Worm (Caenorhabditis elegans) whole organism, L2 larva: ENCODE data around the gene srh-199.

Experiments
- C34F6.9 ChIP-seq: fragments of 150-350 bp; optimal IDR thresholded peaks from 2 replicates; lab custom pipeline; 2014; ENCODE audit warnings: missing biosample characterization, missing genetic modification characterization
- F13H6.1 ChIP-seq: sonication (generic microtip); optimal IDR thresholded peaks from 2 replicates; lab custom pipeline; 2016; ENCODE audit warnings: missing genetic modification characterization, missing compliant biosample characterization
- R02D3.7 ChIP-seq: fragments of 150-350 bp; optimal IDR thresholded peaks from 2 replicates; lab custom pipeline; 2014; ENCODE audit warnings: missing biosample characterization, missing genetic modification characterization
- Y55F3AM.14 ChIP-seq: fragments of 200-800 bp; sonication (Bioruptor generic); optimal IDR thresholded peaks from 2 replicates; lab custom pipeline; 2018; ENCODE audit warnings: mild to moderate bottlenecking, missing genetic modification characterization, missing compliant biosample characterization
- ZK546.5 ChIP-seq: sonication (generic microtip); optimal IDR thresholded peaks from 2 replicates; lab custom pipeline; 2017; ENCODE audit warnings: missing biosample characterization, missing genetic modification characterization
- alr-1 ChIP-seq: fragments of 150-350 bp; optimal IDR thresholded peaks from 2 replicates; lab custom pipeline; 2014; ENCODE audit warnings: missing biosample characterization, missing genetic modification characterization
- aly-2 ChIP-seq: fragments of 150-350 bp; optimal IDR thresholded peaks from 2 replicates; lab custom pipeline; 2014; ENCODE audit warnings: missing biosample characterization, missing genetic modification characterization
- ama-1 ChIP-seq: fragments of 150-350 bp; optimal IDR thresholded peaks from 2 replicates; lab custom pipeline; 2018; ENCODE audit warnings: inconsistent platforms
- blmp-1 ChIP-seq: sonication (generic microtip); optimal IDR thresholded peaks from 2 replicates; lab custom pipeline; 2017; ENCODE audit warnings: missing genetic modification characterization, mild to moderate bottlenecking, missing compliant biosample characterization, antibody characterized with exemption, moderate library complexity; ENCODE audit not compliant: insufficient read depth
- ceh-16 ChIP-seq: fragments of 150-350 bp; optimal IDR thresholded peaks from 2 replicates; lab custom pipeline; 2014; ENCODE audit warnings: missing biosample characterization, missing genetic modification characterization
- ceh-82 ChIP-seq: fragments of 150-350 bp; optimal IDR thresholded peaks from 2 replicates; lab custom pipeline; 2014; ENCODE audit warnings: missing biosample characterization, missing genetic modification characterization
- crh-2 ChIP-seq: sonication (generic microtip); optimal IDR thresholded peaks from 2 replicates; lab custom pipeline; 2017; ENCODE audit warnings: missing biosample characterization, missing genetic modification characterization
- dmd-4 ChIP-seq: sonication (generic microtip); optimal IDR thresholded peaks from 2 replicates; lab custom pipeline; 2017; ENCODE audit warnings: missing biosample characterization, missing genetic modification characterization
- egl-27 ChIP-seq: sonication (generic microtip); optimal IDR thresholded peaks from 3 replicates; lab custom pipeline; 2017; ENCODE audit warnings: missing biosample characterization, missing genetic modification reagents, missing genetic modification characterization
- elt-1 ChIP-seq: fragments of 150-350 bp; optimal IDR thresholded peaks from 2 replicates; lab custom pipeline; 2014; ENCODE audit warnings: missing biosample characterization, missing genetic modification characterization
- elt-3 ChIP-seq: sonication (generic microtip); optimal IDR thresholded peaks from 2 replicates; lab custom pipeline; 2017; ENCODE audit warnings: missing biosample characterization, missing genetic modification characterization
- fos-1 ChIP-seq: fragments of 150-350 bp; optimal IDR thresholded peaks from 2 replicates; lab custom pipeline; 2014; ENCODE audit warnings: missing biosample characterization, missing genetic modification characterization
- gmeb-1 ChIP-seq: fragments of 150-350 bp; optimal IDR thresholded peaks from 2 replicates; lab custom pipeline; 2014; ENCODE audit warnings: missing biosample characterization, missing genetic modification characterization
- lin-11 ChIP-seq: fragments of 150-350 bp; sonication (generic microtip); optimal IDR thresholded peaks from 2 replicates; lab custom pipeline; 2014; ENCODE audit warnings: missing biosample characterization, missing genetic modification characterization, inconsistent platforms, mixed read lengths
- lin-13 ChIP-seq: fragments of 150-350 bp; optimal IDR thresholded peaks from 2 replicates; lab custom pipeline; 2014; ENCODE audit warnings: missing biosample characterization, missing genetic modification reagents, missing genetic modification characterization
- lin-39 ChIP-seq: fragments of 150-350 bp; optimal IDR thresholded peaks from 2 replicates; lab custom pipeline; 2014; ENCODE audit warnings: missing biosample characterization, missing genetic modification reagents, missing genetic modification characterization
- lsy-2 ChIP-seq, 2 experiments: fragments of 150-350 bp in 1 of 2; sonication (generic microtip) in 1 of 2; optimal IDR thresholded peaks; 2 replicates each; lab custom pipeline; 2014 to 2017; ENCODE audit warnings: missing biosample characterization in 2 of 2, missing genetic modification characterization in 2 of 2
- mab-5 ChIP-seq: fragments of 150-350 bp; optimal IDR thresholded peaks from 2 replicates; lab custom pipeline; 2014; ENCODE audit warnings: missing biosample characterization, missing genetic modification characterization
- mbf-1 ChIP-seq: sonication (generic microtip); optimal IDR thresholded peaks from 2 replicates; lab custom pipeline; 2017; ENCODE audit warnings: missing biosample characterization, missing genetic modification characterization
- mdl-1 ChIP-seq, 2 experiments: fragments of 150-350 bp in 1 of 2; sonication (generic microtip) in 1 of 2; optimal IDR thresholded peaks; 2 replicates each; lab custom pipeline; 2017; ENCODE audit warnings: missing biosample characterization in 2 of 2, missing genetic modification characterization in 2 of 2
- nhr-10 ChIP-seq: sonication (generic microtip); optimal IDR thresholded peaks from 2 replicates; lab custom pipeline; 2017; ENCODE audit warnings: missing biosample characterization, missing genetic modification characterization
- nhr-11 ChIP-seq: fragments of 150-350 bp; optimal IDR thresholded peaks from 2 replicates; lab custom pipeline; 2014; ENCODE audit warnings: missing biosample characterization, missing genetic modification characterization
- nhr-12 ChIP-seq: fragments of 150-350 bp; optimal IDR thresholded peaks from 2 replicates; lab custom pipeline; 2014; ENCODE audit warnings: missing biosample characterization, missing genetic modification characterization
- nhr-129 ChIP-seq: fragments of 150-350 bp; optimal IDR thresholded peaks from 2 replicates; lab custom pipeline; 2014; ENCODE audit warnings: missing biosample characterization, missing genetic modification characterization
- nhr-21 ChIP-seq: fragments of 150-350 bp; optimal IDR thresholded peaks from 2 replicates; lab custom pipeline; 2014; ENCODE audit warnings: missing biosample characterization, missing genetic modification characterization
- nhr-23 ChIP-seq: fragments of 150-350 bp; optimal IDR thresholded peaks from 2 replicates; lab custom pipeline; 2014; ENCODE audit warnings: missing biosample characterization, missing genetic modification reagents, missing genetic modification characterization
- nhr-237 ChIP-seq: fragments of 150-350 bp; optimal IDR thresholded peaks from 2 replicates; lab custom pipeline; 2014; ENCODE audit warnings: missing biosample characterization, missing genetic modification characterization
- nhr-25 ChIP-seq: fragments of 150-350 bp; sonication (generic microtip); optimal IDR thresholded peaks from 3 replicates; lab custom pipeline; 2014; ENCODE audit warnings: missing biosample characterization, missing genetic modification characterization
- nhr-6 ChIP-seq: fragments of 150-350 bp; optimal IDR thresholded peaks from 2 replicates; lab custom pipeline; 2014; ENCODE audit warnings: missing biosample characterization, missing genetic modification characterization
- nhr-77 ChIP-seq: fragments of 150-350 bp; optimal IDR thresholded peaks from 2 replicates; lab custom pipeline; 2014; ENCODE audit warnings: missing biosample characterization, missing genetic modification characterization
- peb-1 ChIP-seq: fragments of 150-350 bp; optimal IDR thresholded peaks from 2 replicates; lab custom pipeline; 2014; ENCODE audit warnings: missing biosample characterization, missing genetic modification characterization
- sem-4 ChIP-seq: fragments of 150-350 bp; optimal IDR thresholded peaks from 2 replicates; lab custom pipeline; 2014; ENCODE audit warnings: missing biosample characterization, missing genetic modification reagents, missing genetic modification characterization
- skn-1 ChIP-seq: sonication (generic microtip); optimal IDR thresholded peaks from 2 replicates; lab custom pipeline; 2017; ENCODE audit warnings: missing biosample characterization, missing genetic modification characterization
- sma-3 ChIP-seq: sonication (generic microtip); optimal IDR thresholded peaks from 2 replicates; lab custom pipeline; 2016; ENCODE audit warnings: missing genetic modification reagents, missing genetic modification characterization, missing compliant biosample characterization
- sma-9 ChIP-seq, 2 experiments: fragments of 150-350 bp in 1 of 2; sonication (generic microtip) in 1 of 2; optimal IDR thresholded peaks; 2 replicates each; lab custom pipeline; 2014 to 2016; ENCODE audit warnings: missing genetic modification characterization in 2 of 2, mild to moderate bottlenecking in 1 of 2, missing biosample characterization in 1 of 2, missing compliant biosample characterization in 1 of 2, missing genetic modification reagents in 1 of 2, moderate library complexity in 1 of 2
- snpc-4 ChIP-seq: fragments of 150-350 bp; optimal IDR thresholded peaks from 2 replicates; lab custom pipeline; 2014; ENCODE audit warnings: missing biosample characterization, missing genetic modification characterization
- unc-39 ChIP-seq: fragments of 150-350 bp; optimal IDR thresholded peaks from 2 replicates; lab custom pipeline; 2014; ENCODE audit warnings: missing biosample characterization, missing genetic modification characterization
- unc-55 ChIP-seq: fragments of 150-350 bp; sonication (generic microtip); optimal IDR thresholded peaks from 3 replicates; lab custom pipeline; 2014; ENCODE audit warnings: missing biosample characterization, missing genetic modification reagents, missing genetic modification characterization
- unc-62 ChIP-seq: fragments of 150-350 bp; optimal IDR thresholded peaks from 2 replicates; lab custom pipeline; 2014; ENCODE audit warnings: missing biosample characterization, missing genetic modification reagents, missing genetic modification characterization
- zag-1 ChIP-seq: fragments of 150-350 bp; optimal IDR thresholded peaks from 2 replicates; lab custom pipeline; 2014; ENCODE audit warnings: missing biosample characterization, missing genetic modification characterization
- ztf-1 ChIP-seq: fragments of 200-800 bp; sonication (Bioruptor generic); conservative IDR thresholded peaks from 2 replicates; pipeline ENCODE4 v1.3.6; 2022; ENCODE audit warnings: missing genetic modification characterization, missing compliant biosample characterization
- ztf-11 ChIP-seq: sonication (generic microtip); optimal IDR thresholded peaks from 2 replicates; lab custom pipeline; 2017; ENCODE audit warnings: missing biosample characterization, missing genetic modification characterization
- ztf-4 ChIP-seq: fragments of 150-350 bp; optimal IDR thresholded peaks from 2 replicates; lab custom pipeline; 2014; ENCODE audit warnings: missing biosample characterization, missing genetic modification characterization

The srh-199 gene

ce11 chrV:1743205-1743870, 8.0 kb downstream of the srh-199 start, which contains the start of gene nhr-256:
nhr-256 (plus strand) TSS chrV:1743771.
- TF ChIP-seq egl-27 (tag; lab: Kevin White, UChicago) = peak; percentile 52
- TF ChIP-seq sma-3 (GFP tag; lab: Kevin White, UChicago) = peak; percentile 64
- no peak for TF ChIP-seq nhr-23 (tag; lab: Kevin White, UChicago)
- TF ChIP-seq elt-3 (tag; lab: Kevin White, UChicago) = no peak
- TF ChIP-seq ztf-4 = no peak
- no peak for TF ChIP-seq nhr-77 (tag; lab: Kevin White, UChicago)
- no peak for TF ChIP-seq lsy-2 (tag; optimal IDR thresholded peaks at IDR 0.05; lab: Kevin White, UChicago)
- TF ChIP-seq elt-1 (tag; lab: Kevin White, UChicago) = no peak
- TF ChIP-seq crh-2 = peak; percentile 78
- TF ChIP-seq nhr-21 (tag; lab: Kevin White, UChicago) = no peak
- no peak for TF ChIP-seq ztf-11
- no peak for TF ChIP-seq unc-62 (GFP tag; lab: Kevin White, UChicago)
- no peak for TF ChIP-seq Y55F3AM.14
- no peak for TF ChIP-seq alr-1
- TF ChIP-seq F13H6.1 = peak; percentile 79
- peak; percentile 73 for TF ChIP-seq C34F6.9 (tag; lab: Kevin White, UChicago)
- peak; percentile 90 for TF ChIP-seq sma-9 (GFP tag; optimal IDR thresholded peaks at IDR 0.05; lab: Kevin White, UChicago)
- TF ChIP-seq sma-9 (tag; optimal IDR thresholded peaks at IDR 0.05; lab: Kevin White, UChicago) = no peak
- no peak for TF ChIP-seq aly-2
- TF ChIP-seq zag-1 (tag; lab: Kevin White, UChicago) = no peak
- TF ChIP-seq ceh-82 (tag; lab: Kevin White, UChicago) = no peak
- no peak for TF ChIP-seq ZK546.5 (tag; lab: Kevin White, UChicago)
- TF ChIP-seq R02D3.7 (tag; lab: Kevin White, UChicago) = no peak
- TF ChIP-seq dmd-4 (tag; lab: Kevin White, UChicago) = no peak
- peak; percentile 69 for TF ChIP-seq nhr-129 (tag; lab: Kevin White, UChicago)
- TF ChIP-seq nhr-25 = peak; percentile 69
- no peak for TF ChIP-seq nhr-10 (tag; lab: Kevin White, UChicago)
- TF ChIP-seq blmp-1 (tag; lab: Kevin White, UChicago) = peak; percentile 84
- no peak for TF ChIP-seq nhr-12
- TF ChIP-seq nhr-6 (tag; lab: Kevin White, UChicago) = peak; percentile 11
- peak; percentile 18 for TF ChIP-seq snpc-4 (tag; lab: Kevin White, UChicago)
- TF ChIP-seq lin-11 = no peak
- TF ChIP-seq skn-1 (tag; lab: Kevin White, UChicago) = no peak
- no peak for TF ChIP-seq mbf-1
- TF ChIP-seq lin-39 (tag; lab: Kevin White, UChicago) = no peak
- peak; percentile 44 for TF ChIP-seq lin-13 (GFP tag; lab: Kevin White, UChicago)
- TF ChIP-seq mab-5 (tag; lab: Kevin White, UChicago) = peak; percentile 54
- TF ChIP-seq unc-55 (GFP tag; lab: Kevin White, UChicago) = peak; percentile 80
- peak; percentile 22 for TF ChIP-seq sem-4 (tag; lab: Kevin White, UChicago)
- TF ChIP-seq mdl-1 (tag; optimal IDR thresholded peaks at IDR 0.05; lab: Kevin White, UChicago) = peak in 1 of 2 experiments; percentile 40
- TF ChIP-seq fos-1 = peak; percentile 87
- TF ChIP-seq nhr-237 = no peak
- TF ChIP-seq gmeb-1 = peak; percentile 64
- no peak for TF ChIP-seq ceh-16 (tag; lab: Kevin White, UChicago)
- no peak for TF ChIP-seq unc-39
- TF ChIP-seq ztf-1 (GFP tag; lab: Robert Waterston, UW) = no peak
- no peak for TF ChIP-seq ama-1
- no peak for TF ChIP-seq nhr-11
- TF ChIP-seq peb-1 = no peak
